Fruit fly (Drosophila melanogaster) whole organism, pupa: Measurements from ENCODE around the gene Takl1.

Experiments
- CG10348 ChIP-seq: fragments of 200-800 bp; sonication (Bioruptor generic); IDR thresholded peaks from 2 replicates; pipeline ENCODE4 v1.3.6; 2022; ENCODE audit warnings: missing biosample characterization, missing genetic modification characterization
- CG12605 ChIP-seq: fragments of 200-800 bp; sonication (Bioruptor generic); IDR thresholded peaks from 2 replicates; pipeline ENCODE4 v1.3.6; 2022; ENCODE audit warnings: missing biosample characterization, missing genetic modification characterization
- CG15710 ChIP-seq: fragments of 200-800 bp; sonication (Bioruptor generic); optimal IDR thresholded peaks from 2 replicates; lab custom pipeline; 2018; ENCODE audit warnings: missing biosample characterization, mild to moderate bottlenecking, missing genetic modification characterization, moderate library complexity
- CG8159 ChIP-seq: fragments of 200-800 bp; sonication (Bioruptor generic); optimal IDR thresholded peaks from 3 replicates; lab custom pipeline; 2018; ENCODE audit warnings: missing biosample characterization, mild to moderate bottlenecking, missing genetic modification characterization, moderate library complexity
- D1 ChIP-seq: fragments of 200-800 bp; sonication (Bioruptor generic); optimal IDR thresholded peaks from 2 replicates; lab custom pipeline; 2018; ENCODE audit warnings: missing biosample characterization, mild to moderate bottlenecking, missing genetic modification characterization, moderate library complexity
- Pif1A ChIP-seq: fragments of 200-800 bp; sonication (Bioruptor generic); optimal IDR thresholded peaks from 3 replicates; lab custom pipeline; 2016; ENCODE audit warnings: missing biosample characterization, missing genetic modification characterization
- Pif1B ChIP-seq: fragments of 200-800 bp; sonication (Bioruptor generic); optimal IDR thresholded peaks from 3 replicates; lab custom pipeline; 2016; ENCODE audit warnings: missing biosample characterization, missing genetic modification characterization
- fd96Ca ChIP-seq: fragments of 200-800 bp; sonication (Bioruptor generic); IDR thresholded peaks from 3 replicates; pipeline ENCODE4 v1.3.6; 2022; ENCODE audit warnings: missing biosample characterization, missing genetic modification characterization
- gl ChIP-seq: fragments of 200-800 bp; sonication (Bioruptor generic); optimal IDR thresholded peaks from 2 replicates; lab custom pipeline; 2018; ENCODE audit warnings: missing biosample characterization, mild to moderate bottlenecking, missing genetic modification characterization
- rn ChIP-seq: fragments of 200-800 bp; sonication (Bioruptor generic); IDR thresholded peaks from 2 replicates; pipeline ENCODE4 v1.3.6; 2022; ENCODE audit warnings: missing biosample characterization, missing genetic modification characterization

- no peak for TF ChIP-seq Pif1B (GFP tag; lab: Kevin White, UChicago)
- no peak for TF ChIP-seq fd96Ca (GFP tag; lab: Robert Waterston, UW)
- no peak for TF ChIP-seq CG8159
- TF ChIP-seq Pif1A (GFP tag; lab: Kevin White, UChicago), result no peak
- no peak for TF ChIP-seq rn
- no peak for TF ChIP-seq CG15710 (tag; lab: Kevin White, UChicago)
- no peak for TF ChIP-seq gl (tag; lab: Kevin White, UChicago)
- TF ChIP-seq CG12605 (GFP tag; lab: Robert Waterston, UW), result no peak
- no peak for TF ChIP-seq D1 (tag; lab: Kevin White, UChicago)
- TF ChIP-seq CG10348 (GFP tag; lab: Robert Waterston, UW), result no peak
Measured at dm6 chr3R:20774125-20774524, 1.7 kb upstream of the Takl1 start.
